Worm (Caenorhabditis elegans) whole organism, L3 larva: ENCODE data around the gene sre-5.

Source experiments
- mml-1 ChIP-seq: fragments of 150-350 bp; sonication (generic microtip); optimal IDR thresholded peaks from 3 replicates; lab custom pipeline; 2014; ENCODE audit warnings: missing biosample characterization, missing genetic modification characterization
- unc-62 ChIP-seq: fragments of 150-350 bp; sonication (generic microtip); optimal IDR thresholded peaks from 4 replicates; lab custom pipeline; 2014; ENCODE audit warnings: missing biosample characterization, missing genetic modification reagents, missing genetic modification characterization
- zag-1 ChIP-seq: fragments of 150-350 bp; optimal IDR thresholded peaks from 2 replicates; lab custom pipeline; 2014; ENCODE audit warnings: missing biosample characterization, missing genetic modification characterization
- ztf-11 ChIP-seq: fragments of 150-350 bp; optimal IDR thresholded peaks from 2 replicates; lab custom pipeline; 2014; ENCODE audit warnings: missing biosample characterization, missing genetic modification characterization

ce11 chrIV:3601846-3602245, 36.8 kb downstream of the sre-5 start:
- TF ChIP-seq unc-62 (GFP tag; lab: Kevin White, UChicago) (no peak), ztf-11 (no peak), zag-1 (tag; lab: Kevin White, UChicago) (no peak), mml-1 (tag; lab: Kevin White, UChicago) (no peak)
